Fruit fly (Drosophila melanogaster) whole organism, prepupa: ENCODE measurements around the gene Cyp4c3.
A peak's percentile ranks its signal among the peaks of the same experiment; 100 is the strongest.

Source experiments
- Blimp-1 ChIP-seq: fragments of 200-800 bp; sonication (Bioruptor generic); optimal IDR thresholded peaks from 3 replicates; lab custom pipeline; 2017; ENCODE audit warnings: missing biosample characterization, missing genetic modification characterization, mild to moderate bottlenecking, moderate library complexity, missing genetic modification reagents
- CG10631 ChIP-seq: fragments of 200-800 bp; sonication (Bioruptor generic); optimal IDR thresholded peaks from 2 replicates; lab custom pipeline; 2016; ENCODE audit warnings: missing biosample characterization, missing genetic modification characterization
- CG10669 ChIP-seq: fragments of 200-800 bp; sonication (Bioruptor generic); optimal IDR thresholded peaks from 3 replicates; lab custom pipeline; 2018; ENCODE audit warnings: missing biosample characterization, mild to moderate bottlenecking, missing genetic modification characterization, moderate library complexity
- CG11294 ChIP-seq: fragments of 200-800 bp; sonication (Bioruptor generic); IDR thresholded peaks from 2 replicates; pipeline ENCODE4 v1.3.6; 2022; ENCODE audit warnings: missing biosample characterization, missing genetic modification characterization
- CG11762 ChIP-seq: fragments of 200-800 bp; sonication (Bioruptor generic); optimal IDR thresholded peaks from 3 replicates; lab custom pipeline; 2016; ENCODE audit warnings: missing biosample characterization, missing genetic modification characterization; ENCODE audit not compliant: insufficient read depth
- CG11902 ChIP-seq: fragments of 200-800 bp; sonication (Bioruptor generic); optimal IDR thresholded peaks from 3 replicates; lab custom pipeline; 2016; ENCODE audit warnings: missing biosample characterization, missing genetic modification characterization
- CG15336 ChIP-seq: fragments of 200-800 bp; sonication (Bioruptor generic); IDR thresholded peaks from 2 replicates; pipeline ENCODE4 v1.3.6; 2022; ENCODE audit warnings: missing biosample characterization, missing genetic modification characterization
- CG16779 ChIP-seq: fragments of 200-800 bp; sonication (Bioruptor generic); optimal IDR thresholded peaks from 3 replicates; lab custom pipeline; 2017; ENCODE audit warnings: missing biosample characterization, mild to moderate bottlenecking, missing genetic modification characterization
- CG3032 ChIP-seq: fragments of 200-800 bp; optimal IDR thresholded peaks from 2 replicates; lab custom pipeline; 2019; ENCODE audit warnings: missing biosample characterization, mild to moderate bottlenecking, missing genetic modification characterization, moderate library complexity
- CG31627 ChIP-seq: fragments of 200-800 bp; sonication (Bioruptor generic); optimal IDR thresholded peaks from 3 replicates; lab custom pipeline; 2016; ENCODE audit warnings: missing biosample characterization, missing genetic modification characterization
- CG32006 ChIP-seq: fragments of 200-800 bp; sonication (Bioruptor generic); optimal IDR thresholded peaks from 3 replicates; lab custom pipeline; 2017; ENCODE audit warnings: missing biosample characterization, mild to moderate bottlenecking, missing genetic modification characterization
- CG34406 ChIP-seq: fragments of 200-800 bp; sonication (Bioruptor generic); optimal IDR thresholded peaks from 3 replicates; lab custom pipeline; 2016; ENCODE audit warnings: missing biosample characterization, missing genetic modification characterization
- CG3919 ChIP-seq: fragments of 200-800 bp; sonication (Bioruptor generic); optimal IDR thresholded peaks from 3 replicates; lab custom pipeline; 2016; ENCODE audit warnings: missing biosample characterization, missing genetic modification characterization
- CG4318 ChIP-seq: fragments of 200-800 bp; sonication (Bioruptor generic); optimal IDR thresholded peaks from 3 replicates; lab custom pipeline; 2017; ENCODE audit warnings: missing biosample characterization, mild to moderate bottlenecking, missing genetic modification characterization
- CG6163 ChIP-seq: fragments of 200-800 bp; sonication (Bioruptor generic); IDR thresholded peaks from 3 replicates; pipeline ENCODE4 v1.3.6; 2022; ENCODE audit warnings: missing biosample characterization, missing genetic modification characterization
- CG6276 ChIP-seq: fragments of 200-800 bp; sonication (Bioruptor generic); optimal IDR thresholded peaks from 2 replicates; lab custom pipeline; 2017; ENCODE audit warnings: missing biosample characterization, mild to moderate bottlenecking, missing genetic modification characterization
- CG6792 ChIP-seq: fragments of 200-800 bp; sonication (Bioruptor generic); optimal IDR thresholded peaks from 3 replicates; lab custom pipeline; 2016; ENCODE audit warnings: missing biosample characterization, missing genetic modification characterization
- CG6808 ChIP-seq: fragments of 200-800 bp; sonication (Bioruptor generic); optimal IDR thresholded peaks from 3 replicates; lab custom pipeline; 2017; ENCODE audit warnings: missing biosample characterization, missing genetic modification characterization, mild to moderate bottlenecking, moderate library complexity, missing genetic modification reagents
- CG6854 ChIP-seq: fragments of 200-800 bp; sonication (Bioruptor generic); optimal IDR thresholded peaks from 2 replicates; lab custom pipeline; 2017; ENCODE audit warnings: missing biosample characterization, mild to moderate bottlenecking, missing genetic modification characterization
- CG7368 ChIP-seq: fragments of 200-800 bp; sonication (Bioruptor generic); optimal IDR thresholded peaks from 3 replicates; lab custom pipeline; 2016; ENCODE audit warnings: missing biosample characterization, missing genetic modification characterization
- CG8119 ChIP-seq: fragments of 200-800 bp; sonication (Bioruptor generic); IDR thresholded peaks from 3 replicates; pipeline ENCODE4 v1.3.6; 2022; ENCODE audit warnings: missing biosample characterization, missing genetic modification characterization
- CG8319 ChIP-seq: fragments of 200-800 bp; sonication (Bioruptor generic); optimal IDR thresholded peaks from 3 replicates; lab custom pipeline; 2016; ENCODE audit warnings: missing biosample characterization, missing genetic modification characterization
- Eip75B ChIP-seq: fragments of 200-800 bp; sonication (Bioruptor generic); optimal IDR thresholded peaks from 3 replicates; lab custom pipeline; 2016; ENCODE audit warnings: missing biosample characterization, missing genetic modification characterization
- Eip78C ChIP-seq: fragments of 200-800 bp; sonication (Bioruptor generic); peaks from one replicate; lab custom pipeline; 2016; ENCODE audit warnings: missing biosample characterization, missing genetic modification characterization
- Eip93F ChIP-seq: fragments of 200-800 bp; sonication (Bioruptor generic); optimal IDR thresholded peaks from 2 replicates; lab custom pipeline; 2016; ENCODE audit warnings: missing biosample characterization, mild to moderate bottlenecking, missing genetic modification characterization
- Ets21C ChIP-seq: fragments of 200-800 bp; sonication (Bioruptor generic); optimal IDR thresholded peaks from 3 replicates; lab custom pipeline; 2016; ENCODE audit warnings: missing biosample characterization, missing genetic modification characterization
- Ets96B ChIP-seq: fragments of 200-800 bp; optimal IDR thresholded peaks from 2 replicates; lab custom pipeline; 2019; ENCODE audit warnings: missing biosample characterization, mild to moderate bottlenecking, missing genetic modification characterization, moderate library complexity
- Gug ChIP-seq: fragments of 200-800 bp; sonication (Bioruptor generic); IDR thresholded peaks from 2 replicates; pipeline ENCODE4 v1.3.6; 2022; ENCODE audit warnings: missing biosample characterization, missing genetic modification characterization
- Hr38 ChIP-seq: sonication (Bioruptor generic); optimal IDR thresholded peaks from 2 replicates; lab custom pipeline; 2016; ENCODE audit warnings: missing biosample characterization, missing genetic modification characterization
- Hr39 ChIP-seq: fragments of 200-800 bp; sonication (Bioruptor generic); optimal IDR thresholded peaks from 2 replicates; lab custom pipeline; 2016; ENCODE audit warnings: missing biosample characterization, missing genetic modification characterization
- Hr4 ChIP-seq: fragments of 200-800 bp; sonication (Bioruptor generic); optimal IDR thresholded peaks from 3 replicates; lab custom pipeline; 2016; ENCODE audit warnings: missing biosample characterization, missing genetic modification characterization
- Lpt ChIP-seq: fragments of 200-800 bp; sonication (Bioruptor generic); optimal IDR thresholded peaks from 3 replicates; lab custom pipeline; 2016; ENCODE audit warnings: missing biosample characterization, missing genetic modification characterization
- Met ChIP-seq: fragments of 200-800 bp; sonication (Bioruptor generic); optimal IDR thresholded peaks from 3 replicates; lab custom pipeline; 2016; ENCODE audit warnings: missing biosample characterization, missing genetic modification characterization
- OdsH ChIP-seq: fragments of 200-800 bp; sonication (Bioruptor generic); optimal IDR thresholded peaks from 3 replicates; lab custom pipeline; 2016; ENCODE audit warnings: missing biosample characterization, missing genetic modification characterization
- Smox ChIP-seq: fragments of 200-800 bp; sonication (Bioruptor generic); optimal IDR thresholded peaks from 3 replicates; lab custom pipeline; 2016; ENCODE audit warnings: missing biosample characterization, missing genetic modification characterization
- Sox14 ChIP-seq: fragments of 200-800 bp; sonication (Bioruptor generic); optimal IDR thresholded peaks from 3 replicates; lab custom pipeline; 2016; ENCODE audit warnings: missing biosample characterization, missing genetic modification characterization
- achi ChIP-seq: fragments of 200-800 bp; sonication (Bioruptor generic); optimal IDR thresholded peaks from 3 replicates; lab custom pipeline; 2016; ENCODE audit warnings: missing biosample characterization, missing genetic modification characterization
- acj6 ChIP-seq: fragments of 200-800 bp; sonication (Bioruptor generic); optimal IDR thresholded peaks from 3 replicates; lab custom pipeline; 2016; ENCODE audit warnings: missing biosample characterization, missing genetic modification characterization
- cyc ChIP-seq: fragments of 200-800 bp; sonication (Bioruptor generic); optimal IDR thresholded peaks from 3 replicates; lab custom pipeline; 2016; ENCODE audit warnings: missing biosample characterization, missing genetic modification characterization
- dac ChIP-seq: fragments of 200-800 bp; sonication (Bioruptor generic); optimal IDR thresholded peaks from 2 replicates; lab custom pipeline; 2017; ENCODE audit warnings: missing biosample characterization, mild to moderate bottlenecking, missing genetic modification characterization
- eg ChIP-seq: fragments of 200-800 bp; sonication (Bioruptor generic); IDR thresholded peaks from 3 replicates; pipeline ENCODE4 v1.3.6; 2022; ENCODE audit warnings: missing biosample characterization, missing genetic modification characterization
- esn ChIP-seq: fragments of 200-800 bp; sonication (Bioruptor generic); optimal IDR thresholded peaks from 2 replicates; lab custom pipeline; 2016; ENCODE audit warnings: missing biosample characterization, mild to moderate bottlenecking, missing genetic modification characterization, moderate library complexity
- fd59A ChIP-seq: fragments of 200-800 bp; sonication (Bioruptor generic); optimal IDR thresholded peaks from 2 replicates; lab custom pipeline; 2017; ENCODE audit warnings: missing biosample characterization, mild to moderate bottlenecking, missing genetic modification characterization, missing genetic modification reagents
- fkh ChIP-seq: fragments of 200-800 bp; sonication (Bioruptor generic); optimal IDR thresholded peaks from 3 replicates; lab custom pipeline; 2017; ENCODE audit warnings: missing biosample characterization, mild to moderate bottlenecking, missing genetic modification characterization, moderate library complexity
- lz ChIP-seq: fragments of 200-800 bp; sonication (Bioruptor generic); optimal IDR thresholded peaks from 3 replicates; lab custom pipeline; 2016; ENCODE audit warnings: missing biosample characterization, missing genetic modification characterization
- net ChIP-seq: fragments of 200-800 bp; sonication (Bioruptor generic); optimal IDR thresholded peaks from 3 replicates; lab custom pipeline; 2016; ENCODE audit warnings: missing biosample characterization, missing genetic modification characterization
- pdm3 ChIP-seq: fragments of 200-800 bp; sonication (Bioruptor generic); optimal IDR thresholded peaks from 3 replicates; lab custom pipeline; 2016; ENCODE audit warnings: missing biosample characterization, missing genetic modification characterization
- spab ChIP-seq: fragments of 200-800 bp; sonication (Bioruptor generic); optimal IDR thresholded peaks from 2 replicates; lab custom pipeline; 2017; ENCODE audit warnings: missing biosample characterization, mild to moderate bottlenecking, missing genetic modification characterization, missing genetic modification reagents
- ss ChIP-seq, 2 experiments: fragments of 200-800 bp; sonication (Bioruptor generic); optimal IDR thresholded peaks; 2 replicates in 1 of 2; 3 replicates in 1 of 2; lab custom pipeline; 2017 to 2018; ENCODE audit warnings: mild to moderate bottlenecking in 2 of 2, missing biosample characterization in 2 of 2, missing genetic modification characterization in 2 of 2, moderate library complexity in 1 of 2
- svp ChIP-seq: fragments of 200-800 bp; sonication (Bioruptor generic); peaks from one replicate; lab custom pipeline; 2016; ENCODE audit warnings: missing biosample characterization, missing genetic modification characterization

The Cyp4c3 gene

DNA sequence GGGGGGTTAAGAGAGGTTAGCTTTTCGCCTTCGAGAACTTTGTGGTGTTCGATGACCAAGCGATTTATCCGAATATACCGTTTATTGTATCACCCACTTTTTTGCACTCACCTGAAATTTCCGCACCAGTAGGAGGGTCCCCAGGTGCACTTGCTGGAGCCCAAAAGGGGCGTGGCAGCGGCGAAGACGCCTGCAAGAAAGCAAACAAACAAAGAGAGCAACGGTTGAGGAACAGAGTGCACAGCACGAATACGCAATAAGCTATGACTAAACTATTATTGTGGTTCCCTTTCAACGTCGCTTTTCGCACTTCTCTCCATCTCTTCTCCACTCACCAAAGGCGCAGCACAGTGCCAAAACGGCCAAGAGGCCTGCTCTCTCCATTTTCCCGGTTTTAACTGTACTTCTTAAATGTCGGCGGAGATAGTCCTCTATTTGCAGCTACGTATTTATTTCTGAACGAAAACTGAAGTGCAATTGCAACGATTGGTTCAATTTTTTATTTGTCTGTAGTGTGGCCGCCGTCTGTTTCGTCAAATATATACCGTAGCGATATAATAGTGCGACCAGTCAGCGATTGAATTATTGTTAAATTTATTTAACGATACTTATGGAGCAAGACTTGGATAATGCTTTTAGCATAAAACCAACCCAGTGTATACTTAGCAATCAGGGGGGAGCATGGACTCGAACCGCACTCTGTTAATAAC is 5.1 kb upstream of the Cyp4c3 start, which contains the start of gene Sap-r (continued):
- TF ChIP-seq CG6792 (no peak), fd59A (GFP tag; lab: Kevin White, UChicago) (no peak), CG16779 (tag; lab: Kevin White, UChicago) (peak; percentile 22)

DNA sequence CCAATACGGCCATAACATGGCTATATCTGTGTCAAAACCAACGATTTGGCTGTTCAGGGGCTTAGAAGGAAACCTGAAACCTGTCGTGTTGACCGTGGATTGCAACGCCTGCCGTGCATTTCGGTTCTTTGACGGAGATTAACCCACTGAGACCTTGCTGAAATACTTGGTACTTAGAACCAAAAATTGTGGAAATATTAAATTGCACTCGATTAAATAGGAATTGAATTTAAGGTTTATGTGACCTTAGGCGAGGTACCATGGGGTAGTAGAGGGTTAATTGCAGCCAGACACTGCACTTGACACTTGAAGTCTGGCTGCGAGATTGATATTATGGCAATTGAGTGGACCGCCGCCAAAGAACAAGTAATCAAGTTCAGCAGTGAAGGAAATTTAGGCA is 3.8 kb upstream of the Cyp4c3 start:
- TF ChIP-seq Blimp-1 (GFP tag; lab: Kevin White, UChicago) (no peak), eg (GFP tag; lab: Robert Waterston, UW) (peak; percentile 75), ss (GFP tag; optimal IDR thresholded peaks at IDR 0.05; lab: Kevin White, UChicago) (no peak), CG11294 (GFP tag; lab: Robert Waterston, UW) (peak; percentile 69), CG11762 (GFP tag; lab: Kevin White, UChicago) (no peak), Lpt (GFP tag; lab: Kevin White, UChicago) (no peak), Ets21C (no peak), Ets96B (no peak), lz (GFP tag; lab: Kevin White, UChicago) (peak; percentile 17), CG10669 (GFP tag; lab: Kevin White, UChicago) (no peak), Hr38 (GFP tag; lab: Kevin White, UChicago) (no peak), Hr4 (GFP tag; lab: Kevin White, UChicago) (no peak), Eip93F (GFP tag; lab: Kevin White, UChicago) (no peak), Gug (GFP tag; lab: Robert Waterston, UW) (no peak; the same call in 1 of the 2 replicates), CG6163 (GFP tag; lab: Robert Waterston, UW) (peak; percentile 64), fkh (GFP tag; lab: Kevin White, UChicago) (no peak), CG31627 (GFP tag; lab: Kevin White, UChicago) (peak; percentile 34), cyc (peak; percentile 13), CG6276 (GFP tag; lab: Kevin White, UChicago) (no peak), Sox14 (GFP tag; lab: Kevin White, UChicago) (peak; percentile 21), CG3919 (GFP tag; lab: Kevin White, UChicago) (peak; percentile 51), Met (peak; percentile 24), CG7368 (GFP tag; lab: Kevin White, UChicago) (no peak), Smox (GFP tag; lab: Kevin White, UChicago) (peak; percentile 19), OdsH (peak; percentile 23), CG8119 (GFP tag; lab: Robert Waterston, UW) (no peak), achi (GFP tag; lab: Kevin White, UChicago) (peak; percentile 32), CG15336 (GFP tag; lab: Robert Waterston, UW) (peak; percentile 70), CG11902 (GFP tag; lab: Kevin White, UChicago) (no peak), CG6792 (peak; percentile 29), dac (GFP tag; lab: Kevin White, UChicago) (no peak), fd59A (GFP tag; lab: Kevin White, UChicago) (no peak), svp (GFP tag; lab: Kevin White, UChicago) (peak; percentile 44), Eip75B (GFP tag; lab: Kevin White, UChicago) (no peak), CG32006 (GFP tag; lab: Kevin White, UChicago) (no peak), Eip78C (GFP tag; lab: Kevin White, UChicago) (peak; percentile 72), CG6854 (GFP tag; lab: Kevin White, UChicago) (no peak), Hr39 (GFP tag; lab: Kevin White, UChicago) (peak; percentile 47), net (GFP tag; lab: Kevin White, UChicago) (no peak), CG8319 (GFP tag; lab: Kevin White, UChicago) (no peak), CG3032 (no peak), CG34406 (no peak), spab (GFP tag; lab: Kevin White, UChicago) (no peak), CG6808 (no peak), esn (GFP tag; lab: Kevin White, UChicago) (no peak), CG10631 (GFP tag; lab: Kevin White, UChicago) (peak; percentile 18), acj6 (GFP tag; lab: Kevin White, UChicago) (peak; percentile 23), CG4318 (GFP tag; lab: Kevin White, UChicago) (no peak), pdm3 (GFP tag; lab: Kevin White, UChicago) (peak; percentile 37)
